Fruit fly (Drosophila melanogaster) whole organism, pupa: Measurements from ENCODE around the gene CG14262.

ENCODE experiments used
- CG10348 ChIP-seq: fragments of 200-800 bp; sonication (Bioruptor generic); IDR thresholded peaks from 2 replicates; pipeline ENCODE4 v1.3.6; 2022; ENCODE audit warnings: missing biosample characterization, missing genetic modification characterization
- CG12605 ChIP-seq: fragments of 200-800 bp; sonication (Bioruptor generic); IDR thresholded peaks from 2 replicates; pipeline ENCODE4 v1.3.6; 2022; ENCODE audit warnings: missing biosample characterization, missing genetic modification characterization
- CG13204 ChIP-seq: fragments of 200-800 bp; sonication (Bioruptor generic); optimal IDR thresholded peaks from 2 replicates; lab custom pipeline; 2018; ENCODE audit warnings: missing biosample characterization, mild to moderate bottlenecking, missing genetic modification characterization, moderate library complexity
- CG32121 ChIP-seq: fragments of 200-800 bp; sonication (Bioruptor generic); IDR thresholded peaks from 2 replicates; pipeline ENCODE4 v1.3.6; 2022; ENCODE audit warnings: missing biosample characterization, missing genetic modification characterization
- CG8159 ChIP-seq: fragments of 200-800 bp; sonication (Bioruptor generic); optimal IDR thresholded peaks from 3 replicates; lab custom pipeline; 2018; ENCODE audit warnings: missing biosample characterization, mild to moderate bottlenecking, missing genetic modification characterization, moderate library complexity
- Pif1B ChIP-seq: fragments of 200-800 bp; sonication (Bioruptor generic); optimal IDR thresholded peaks from 3 replicates; lab custom pipeline; 2016; ENCODE audit warnings: missing biosample characterization, missing genetic modification characterization
- fd96Ca ChIP-seq: fragments of 200-800 bp; sonication (Bioruptor generic); IDR thresholded peaks from 3 replicates; pipeline ENCODE4 v1.3.6; 2022; ENCODE audit warnings: missing biosample characterization, missing genetic modification characterization
- gl ChIP-seq: fragments of 200-800 bp; sonication (Bioruptor generic); optimal IDR thresholded peaks from 2 replicates; lab custom pipeline; 2018; ENCODE audit warnings: missing biosample characterization, mild to moderate bottlenecking, missing genetic modification characterization

- TF ChIP-seq fd96Ca (GFP tag; lab: Robert Waterston, UW) = no peak
- no peak for TF ChIP-seq CG13204 (GFP tag; lab: Kevin White, UChicago)
- no peak for TF ChIP-seq CG10348 (GFP tag; lab: Robert Waterston, UW)
- TF ChIP-seq Pif1B (GFP tag; lab: Kevin White, UChicago) = no peak
- no peak for TF ChIP-seq CG12605 (GFP tag; lab: Robert Waterston, UW)
- TF ChIP-seq CG8159 (tag; lab: Kevin White, UChicago) = no peak
- TF ChIP-seq CG32121 = no peak
- TF ChIP-seq gl = no peak
Measured at dm6 chr3R:27265330-27265729, at the start of gene CG14262, which contains the start of gene CG14260.
